Worm (Caenorhabditis elegans) whole organism, L1 larva: ENCODE results near the gene M04B2.2.

ENCODE experiments used
- C16A3.4 ChIP-seq: fragments of 150-350 bp; optimal IDR thresholded peaks from 2 replicates; lab custom pipeline; 2014; ENCODE audit warnings: missing biosample characterization, missing genetic modification characterization
- F16B12.6 ChIP-seq: fragments of 150-350 bp; optimal IDR thresholded peaks from 2 replicates; lab custom pipeline; 2014; ENCODE audit warnings: missing biosample characterization, missing genetic modification characterization
- blmp-1 ChIP-seq: fragments of 150-350 bp; optimal IDR thresholded peaks from 2 replicates; lab custom pipeline; 2014; ENCODE audit warnings: missing biosample characterization, missing genetic modification characterization
- ceh-82 ChIP-seq, 3 experiments: fragments of 150-350 bp in 1 of 3; sonication (generic microtip) in 2 of 3; optimal IDR thresholded peaks; 2 replicates each; lab custom pipeline; 2014 to 2017; ENCODE audit warnings: missing biosample characterization in 3 of 3, missing genetic modification characterization in 3 of 3
- dpl-1 ChIP-seq, 3 experiments: fragments of 150-350 bp in 2 of 3; sonication (generic microtip) in 1 of 3; optimal IDR thresholded peaks; 2 replicates each; lab custom pipeline; 2014 to 2017; ENCODE audit warnings: missing biosample characterization in 3 of 3, missing genetic modification characterization in 3 of 3, missing genetic modification reagents in 3 of 3
- dsc-1 ChIP-seq: sonication (generic microtip); optimal IDR thresholded peaks from 2 replicates; lab custom pipeline; 2016; ENCODE audit warnings: mild to moderate bottlenecking, missing genetic modification characterization, missing compliant biosample characterization
- efl-1 ChIP-seq, 4 experiments: fragments of 150-350 bp; optimal IDR thresholded peaks in 3 of 4; peaks in 1 of 4; 1 replicate in 1 of 4; 2 replicates in 3 of 4; lab custom pipeline; 2014; ENCODE audit warnings: missing biosample characterization in 2 of 4, missing genetic modification characterization in 2 of 4, missing genetic modification reagents in 2 of 4
- efl-3 ChIP-seq: fragments of 200-800 bp; sonication (Bioruptor generic); optimal IDR thresholded peaks from 2 replicates; lab custom pipeline; 2018; ENCODE audit warnings: mild to moderate bottlenecking, missing genetic modification characterization, missing compliant biosample characterization
- egl-27 ChIP-seq, 2 experiments: fragments of 150-350 bp in 1 of 2; sonication (generic microtip); optimal IDR thresholded peaks; 3 replicates each; lab custom pipeline; 2017 to 2018; ENCODE audit warnings: missing biosample characterization in 2 of 2, missing genetic modification characterization in 2 of 2, missing genetic modification reagents in 2 of 2
- elt-2 ChIP-seq: sonication (generic microtip); optimal IDR thresholded peaks from 2 replicates; lab custom pipeline; 2016; ENCODE audit warnings: missing genetic modification characterization, mild to moderate bottlenecking, inconsistent platforms, missing compliant biosample characterization, missing genetic modification reagents
- elt-3 ChIP-seq, 6 experiments: fragments of 150-350 bp in 1 of 6; sonication (generic microtip); optimal IDR thresholded peaks; 2 replicates each; lab custom pipeline; 2017 to 2018; ENCODE audit warnings: missing biosample characterization in 6 of 6, missing genetic modification characterization in 6 of 6, inconsistent platforms in 1 of 6
- fkh-10 ChIP-seq: sonication (generic microtip); optimal IDR thresholded peaks from 2 replicates; lab custom pipeline; 2017; ENCODE audit warnings: missing biosample characterization, missing genetic modification reagents, missing genetic modification characterization
- fkh-8 ChIP-seq: sonication (generic microtip); optimal IDR thresholded peaks from 2 replicates; lab custom pipeline; 2016; ENCODE audit warnings: mild to moderate bottlenecking, missing genetic modification characterization, missing compliant biosample characterization
- grh-1 ChIP-seq: fragments of 200-800 bp; sonication (Bioruptor generic); IDR thresholded peaks from 2 replicates; pipeline ENCODE4 v1.3.6; 2022; ENCODE audit warnings: missing genetic modification reagents, missing genetic modification characterization, missing compliant biosample characterization
- jun-1 ChIP-seq: fragments of 150-350 bp; optimal IDR thresholded peaks from 2 replicates; lab custom pipeline; 2014; ENCODE audit warnings: missing biosample characterization, missing genetic modification reagents, missing genetic modification characterization
- lin-13 ChIP-seq: fragments of 150-350 bp; optimal IDR thresholded peaks from 2 replicates; lab custom pipeline; 2014; ENCODE audit warnings: missing biosample characterization, missing genetic modification reagents, missing genetic modification characterization
- lin-14 ChIP-seq: fragments of 200-800 bp; sonication (Bioruptor generic); optimal IDR thresholded peaks from 2 replicates; lab custom pipeline; 2018; ENCODE audit warnings: mild to moderate bottlenecking, missing genetic modification characterization, moderate library complexity, missing compliant biosample characterization
- lin-35 ChIP-seq, 2 experiments: fragments of 150-350 bp; optimal IDR thresholded peaks; 2 replicates each; lab custom pipeline; 2014; ENCODE audit warnings: missing biosample characterization in 2 of 2, missing genetic modification characterization in 2 of 2, missing genetic modification reagents in 2 of 2
- lir-3 ChIP-seq: sonication (generic microtip); optimal IDR thresholded peaks from 2 replicates; lab custom pipeline; 2016; ENCODE audit warnings: mild to moderate bottlenecking, missing genetic modification characterization, moderate library complexity, missing compliant biosample characterization; ENCODE audit not compliant: poor library complexity
- lsy-2 ChIP-seq, 2 experiments: fragments of 150-350 bp; optimal IDR thresholded peaks; 2 replicates each; lab custom pipeline; 2014; ENCODE audit warnings: missing biosample characterization in 2 of 2, missing genetic modification characterization in 2 of 2
- mep-1 ChIP-seq: fragments of 150-350 bp; optimal IDR thresholded peaks from 2 replicates; lab custom pipeline; 2014; ENCODE audit warnings: missing biosample characterization, missing genetic modification characterization
- nhr-12 ChIP-seq: sonication (generic microtip); optimal IDR thresholded peaks from 2 replicates; lab custom pipeline; 2017; ENCODE audit warnings: missing biosample characterization, missing genetic modification characterization
- nhr-19 ChIP-seq: fragments of 200-800 bp; sonication (Bioruptor generic); conservative IDR thresholded peaks from 2 replicates; pipeline ENCODE4 v1.3.6; 2022; ENCODE audit warnings: missing genetic modification characterization, missing compliant biosample characterization
- nhr-20 ChIP-seq: sonication (generic microtip); optimal IDR thresholded peaks from 2 replicates; lab custom pipeline; 2016; ENCODE audit warnings: mild to moderate bottlenecking, missing genetic modification characterization, missing compliant biosample characterization
- nhr-47 ChIP-seq: sonication (generic microtip); optimal IDR thresholded peaks from 2 replicates; lab custom pipeline; 2016; ENCODE audit warnings: mild to moderate bottlenecking, missing genetic modification characterization, moderate library complexity, missing compliant biosample characterization
- nhr-71 ChIP-seq: sonication (generic microtip); optimal IDR thresholded peaks from 2 replicates; lab custom pipeline; 2016; ENCODE audit warnings: mild to moderate bottlenecking, missing genetic modification characterization, moderate library complexity, missing compliant biosample characterization
- nhr-85 ChIP-seq: sonication (generic microtip); peaks from one replicate; lab custom pipeline; 2016; ENCODE audit warnings: missing genetic modification characterization, inconsistent platforms, missing compliant biosample characterization
- nhr-90 ChIP-seq: sonication (generic microtip); optimal IDR thresholded peaks from 2 replicates; lab custom pipeline; 2016; ENCODE audit warnings: mild to moderate bottlenecking, missing genetic modification characterization, missing compliant biosample characterization; ENCODE audit not compliant: poor library complexity
- pag-3 ChIP-seq: sonication (generic microtip); optimal IDR thresholded peaks from 2 replicates; lab custom pipeline; 2017; ENCODE audit warnings: missing genetic modification characterization, mild to moderate bottlenecking, missing compliant biosample characterization, antibody characterized with exemption, borderline replicate concordance; ENCODE audit not compliant: insufficient read depth
- pqm-1 ChIP-seq: sonication (generic microtip); optimal IDR thresholded peaks from 3 replicates; lab custom pipeline; 2017; ENCODE audit warnings: missing biosample characterization, missing genetic modification characterization
- rnt-1 ChIP-seq: sonication (generic microtip); optimal IDR thresholded peaks from 2 replicates; lab custom pipeline; 2016; ENCODE audit warnings: mild to moderate bottlenecking, missing genetic modification characterization, moderate library complexity, missing compliant biosample characterization
- skn-1 ChIP-seq: fragments of 150-350 bp; optimal IDR thresholded peaks from 2 replicates; lab custom pipeline; 2014; ENCODE audit warnings: missing biosample characterization, missing genetic modification characterization
- snpc-4 ChIP-seq: fragments of 150-350 bp; optimal IDR thresholded peaks from 2 replicates; lab custom pipeline; 2014; ENCODE audit warnings: missing biosample characterization, missing genetic modification characterization
- snu-23 ChIP-seq: sonication (generic microtip); optimal IDR thresholded peaks from 2 replicates; lab custom pipeline; 2016; ENCODE audit warnings: missing genetic modification characterization, missing compliant biosample characterization
- sup-37 ChIP-seq: fragments of 200-800 bp; sonication (Bioruptor generic); optimal IDR thresholded peaks from 2 replicates; lab custom pipeline; 2018; ENCODE audit warnings: mild to moderate bottlenecking, missing genetic modification characterization, missing compliant biosample characterization
- swsn-7 ChIP-seq: sonication (generic microtip); optimal IDR thresholded peaks from 2 replicates; lab custom pipeline; 2016; ENCODE audit warnings: missing genetic modification characterization, missing compliant biosample characterization
- tbx-2 ChIP-seq: sonication (generic microtip); optimal IDR thresholded peaks from 2 replicates; lab custom pipeline; 2016; ENCODE audit warnings: missing genetic modification characterization, missing compliant biosample characterization
- unc-62 ChIP-seq: fragments of 150-350 bp; optimal IDR thresholded peaks from 2 replicates; lab custom pipeline; 2014; ENCODE audit warnings: missing biosample characterization, missing genetic modification reagents, missing genetic modification characterization
- xbp-1 ChIP-seq: sonication (generic microtip); optimal IDR thresholded peaks from 2 replicates; lab custom pipeline; 2016; ENCODE audit warnings: missing genetic modification characterization, missing compliant biosample characterization
- ztf-4 ChIP-seq: fragments of 150-350 bp; optimal IDR thresholded peaks from 2 replicates; lab custom pipeline; 2014; ENCODE audit warnings: missing biosample characterization, missing genetic modification characterization

The M04B2.2 gene

ce11 chrIV:11489077-11489476 lies 38.8 kb upstream of the M04B2.2 start:
- TF ChIP-seq nhr-90 (tag; lab: Kevin White, UChicago) = no peak
- TF ChIP-seq elt-2 = peak; percentile 68

- TF ChIP-seq nhr-12 (tag; lab: Kevin White, UChicago) = no peak
- TF ChIP-seq lin-35 (GFP tag; optimal IDR thresholded peaks at IDR 0.05; lab: Kevin White, UChicago) = peak; percentile 17 to 65
- no peak for TF ChIP-seq sup-37 (GFP tag; lab: Kevin White, UChicago)
- peak; percentile 13 for TF ChIP-seq xbp-1 (tag; lab: Kevin White, UChicago)
- TF ChIP-seq jun-1 = peak; percentile 25
- TF ChIP-seq nhr-47 (tag; lab: Kevin White, UChicago) = peak; percentile 53
- peak in 5 of 6 experiments; percentile 1 to 84 (median 64) for TF ChIP-seq elt-3 (tag; optimal IDR thresholded peaks at IDR 0.05; lab: Kevin White, UChicago)
- peak; percentile 26 to 69 for TF ChIP-seq lsy-2 (tag; optimal IDR thresholded peaks at IDR 0.05; lab: Kevin White, UChicago)
- peak; percentile 80 for TF ChIP-seq nhr-20 (tag; lab: Kevin White, UChicago)
- TF ChIP-seq lin-14 (GFP tag; lab: Kevin White, UChicago) = peak; percentile 90
- TF ChIP-seq nhr-85 = peak; percentile 98
- TF ChIP-seq ceh-82 (tag; optimal IDR thresholded peaks at IDR 0.05; lab: Kevin White, UChicago) = no peak
- TF ChIP-seq F16B12.6 = no peak
- TF ChIP-seq lir-3 = peak; percentile 17
- peak; percentile 28 to 33 for TF ChIP-seq efl-1 (optimal IDR thresholded peaks at IDR 0.05; lab: Kevin White, UChicago)
- peak in 1 of 2 experiments; percentile 87 for TF ChIP-seq efl-1 (GFP tag; optimal IDR thresholded peaks at IDR 0.05 in 1 of 2; lab: Kevin White, UChicago)
- peak; percentile 74 for TF ChIP-seq ztf-4 (tag; lab: Kevin White, UChicago)
- peak in 2 of 3 experiments; percentile 15 to 18 for TF ChIP-seq dpl-1 (GFP tag; optimal IDR thresholded peaks at IDR 0.05; lab: Kevin White, UChicago)
- TF ChIP-seq nhr-19 = peak; percentile 56
- no peak for TF ChIP-seq fkh-10 (GFP tag; lab: Kevin White, UChicago)
- no peak for TF ChIP-seq pqm-1 (tag; lab: Kevin White, UChicago)
- peak; percentile 4 for TF ChIP-seq pag-3
- peak; percentile 22 for TF ChIP-seq dsc-1 (tag; lab: Kevin White, UChicago)
- TF ChIP-seq snu-23 (GFP tag; lab: Kevin White, UChicago) = peak; percentile 84
- peak; percentile 51; the same call in 1 of the 2 replicates for TF ChIP-seq grh-1
- peak; percentile 55 for TF ChIP-seq blmp-1 (tag; lab: Kevin White, UChicago)
- no peak for TF ChIP-seq unc-62
- TF ChIP-seq C16A3.4 = peak; percentile 69
- peak; percentile 36 for TF ChIP-seq lin-13 (GFP tag; lab: Kevin White, UChicago)
- peak; percentile 53 for TF ChIP-seq nhr-90 (tag; lab: Kevin White, UChicago)
- TF ChIP-seq skn-1 (tag; lab: Kevin White, UChicago) = peak; percentile 6
- peak; percentile 3 for TF ChIP-seq snpc-4
- TF ChIP-seq mep-1 (tag; lab: Kevin White, UChicago) = peak; percentile 73
- TF ChIP-seq fkh-8 (tag; lab: Kevin White, UChicago) = no peak
- no peak for TF ChIP-seq egl-27 (tag; optimal IDR thresholded peaks at IDR 0.05; lab: Kevin White, UChicago)
- peak; percentile 3 for TF ChIP-seq efl-3 (GFP tag; lab: Kevin White, UChicago)
- TF ChIP-seq rnt-1 = peak; percentile 47
- TF ChIP-seq tbx-2 (tag; lab: Kevin White, UChicago) = peak; percentile 52
- peak; percentile 37 for TF ChIP-seq swsn-7
- peak; percentile 83 for TF ChIP-seq nhr-71
Observed at ce11 chrIV:11489610-11490339, 38.1 kb upstream of the M04B2.2 start.
